Worm (Caenorhabditis elegans): ENCODE results near the gene BE10.4.

BE10.4 gene

DNA sequence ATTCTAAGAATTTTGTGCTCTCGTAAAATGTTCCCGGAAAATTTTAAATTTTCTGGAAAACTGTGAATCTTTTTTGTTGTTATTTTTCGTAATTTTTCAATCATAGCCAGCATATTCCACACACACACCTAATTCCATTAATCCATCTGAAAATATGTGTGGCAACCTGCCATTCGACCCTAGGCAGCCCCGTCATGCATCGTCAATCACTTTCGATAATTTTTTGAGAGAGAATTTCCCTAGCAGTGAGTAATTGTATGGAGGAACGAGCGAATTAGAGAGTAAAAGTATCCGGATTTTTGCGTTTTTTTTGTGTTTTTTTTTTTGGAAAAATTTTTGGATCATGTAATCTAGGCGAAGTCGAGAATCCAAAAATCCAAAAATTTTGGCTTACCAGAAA is at the start of gene BE10.4:
TSS of gene BE10.4 (plus strand) at position 301 of the 400 bp plus-strand sequence.
- no peak for TF ChIP-seq flt-1 (GFP tag; IDR thresholded peaks at IDR 0.05)
- TF ChIP-seq hmbx-1 (tag; optimal IDR thresholded peaks at IDR 0.05): no peak
- no peak for TF ChIP-seq scrt-1 (GFP tag; IDR thresholded peaks at IDR 0.05)
- no peak for TF ChIP-seq hmg-4 (GFP tag; optimal IDR thresholded peaks at IDR 0.05)
- no peak for TF ChIP-seq ets-7 (tag; optimal IDR thresholded peaks at IDR 0.05)
- no peak for TF ChIP-seq tbx-11 (GFP tag; IDR thresholded peaks at IDR 0.05)
- no peak for TF ChIP-seq ceh-36 (tag; optimal IDR thresholded peaks at IDR 0.05)
- no peak for TF ChIP-seq tbx-37 (GFP tag; conservative IDR thresholded peaks at IDR 0.05)
- TF ChIP-seq B0310.2 (tag; optimal IDR thresholded peaks at IDR 0.05): no peak
- TF ChIP-seq hnd-1 (tag; optimal IDR thresholded peaks at IDR 0.05): no peak
- TF ChIP-seq F13C5.2 (tag; optimal IDR thresholded peaks at IDR 0.05): no peak
- TF ChIP-seq aly-1 (tag; optimal IDR thresholded peaks at IDR 0.05): no peak
- TF ChIP-seq ceh-13 (GFP tag; optimal IDR thresholded peaks at IDR 0.05): no peak
- TF ChIP-seq ama-1 (optimal IDR thresholded peaks at IDR 0.05): no peak
- TF ChIP-seq sea-1 (GFP tag; conservative IDR thresholded peaks at IDR 0.05): no peak
- no peak for TF ChIP-seq pes-1 (GFP tag; IDR thresholded peaks at IDR 0.05)
- TF ChIP-seq tra-4 (tag; optimal IDR thresholded peaks at IDR 0.05): no peak

ce11 chrIII:12764241-12764640 is 49.1 kb upstream of the BE10.4 start, which contains the start of the genes irld-19 and irld-61:
Gene irld-19 (minus strand): TSS chrIII:12764341.
Gene irld-61 (plus strand): TSS chrIII:12764553.
- TF ChIP-seq F13C5.2 (tag; optimal IDR thresholded peaks at IDR 0.05) (no peak), sea-1 (GFP tag; conservative IDR thresholded peaks at IDR 0.05) (no peak), hmbx-1 (tag; optimal IDR thresholded peaks at IDR 0.05) (no peak), B0310.2 (tag; optimal IDR thresholded peaks at IDR 0.05) (no peak), scrt-1 (GFP tag; IDR thresholded peaks at IDR 0.05) (no peak), hmg-4 (GFP tag; optimal IDR thresholded peaks at IDR 0.05) (no peak), ceh-36 (tag; optimal IDR thresholded peaks at IDR 0.05) (no peak), tra-4 (tag; optimal IDR thresholded peaks at IDR 0.05) (no peak), flt-1 (GFP tag; IDR thresholded peaks at IDR 0.05) (no peak), ama-1 (optimal IDR thresholded peaks at IDR 0.05) (no peak), tbx-37 (GFP tag; conservative IDR thresholded peaks at IDR 0.05) (no peak), hnd-1 (tag; optimal IDR thresholded peaks at IDR 0.05) (no peak), aly-1 (tag; optimal IDR thresholded peaks at IDR 0.05) (no peak), ceh-13 (GFP tag; optimal IDR thresholded peaks at IDR 0.05) (no peak), ets-7 (tag; optimal IDR thresholded peaks at IDR 0.05) (no peak)

- TF ChIP-seq pes-1 (GFP tag; IDR thresholded peaks at IDR 0.05) (no peak), F13C5.2 (tag; optimal IDR thresholded peaks at IDR 0.05) (no peak), sea-1 (GFP tag; conservative IDR thresholded peaks at IDR 0.05) (no peak), tbx-37 (GFP tag; conservative IDR thresholded peaks at IDR 0.05) (no peak), B0310.2 (tag; optimal IDR thresholded peaks at IDR 0.05) (no peak), scrt-1 (GFP tag; IDR thresholded peaks at IDR 0.05) (no peak), hmg-4 (GFP tag; optimal IDR thresholded peaks at IDR 0.05) (no peak), ets-7 (tag; optimal IDR thresholded peaks at IDR 0.05) (no peak), aly-1 (tag; optimal IDR thresholded peaks at IDR 0.05) (no peak), ceh-36 (tag; optimal IDR thresholded peaks at IDR 0.05) (no peak), ceh-13 (GFP tag; optimal IDR thresholded peaks at IDR 0.05) (no peak), flt-1 (GFP tag; IDR thresholded peaks at IDR 0.05) (no peak)
Observed at ce11 chrIII:12773753-12774152, 39.5 kb upstream of the BE10.4 start.

DNA sequence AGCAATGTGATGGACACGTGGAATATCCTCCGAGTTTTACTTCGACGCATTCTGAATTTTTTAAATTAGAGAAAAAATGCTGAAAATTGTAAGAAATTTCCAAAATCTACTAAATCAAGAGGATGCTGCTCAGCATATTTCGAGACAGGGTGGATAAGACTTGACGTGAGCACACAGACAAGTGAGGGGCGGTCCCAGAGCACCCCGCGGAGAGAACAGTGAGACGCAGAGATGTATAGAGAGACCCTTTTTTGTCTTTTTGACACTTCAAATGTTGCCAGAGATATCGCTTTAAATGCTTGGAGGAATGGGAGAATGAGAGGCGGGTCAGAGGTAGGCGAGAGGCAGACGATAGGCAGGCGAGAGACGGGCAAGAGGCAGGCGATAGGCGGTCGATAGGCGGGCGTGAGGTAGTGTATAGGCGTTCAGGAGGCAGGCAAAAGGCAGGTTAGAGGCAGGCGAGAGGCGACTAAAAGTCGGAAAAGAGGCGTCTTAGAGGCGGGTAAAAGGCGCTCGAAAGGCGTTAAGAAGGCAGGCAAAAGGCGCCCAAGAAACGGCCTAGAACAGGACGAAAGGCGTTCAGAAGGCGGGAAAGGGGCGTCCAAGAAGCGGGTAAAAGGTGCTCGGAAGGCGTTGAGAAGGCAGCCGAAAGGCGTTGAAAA is 33.5 kb upstream of the BE10.4 start, which contains the start of gene gab-1:
TSS of gene gab-1 (minus strand) at position 51 of the 662 bp plus-strand sequence.
- TF ChIP-seq ceh-13 (GFP tag; optimal IDR thresholded peaks at IDR 0.05) (no peak), tra-4 (tag; optimal IDR thresholded peaks at IDR 0.05) (no peak), F13C5.2 (tag; optimal IDR thresholded peaks at IDR 0.05) (no peak)

ce11 chrIII:12783878-12784277 is 29.4 kb upstream of the BE10.4 start:
- no peak for TF ChIP-seq tra-4 (tag; optimal IDR thresholded peaks at IDR 0.05)

- TF ChIP-seq flt-1 (GFP tag; IDR thresholded peaks at IDR 0.05) (no peak), sea-1 (GFP tag; conservative IDR thresholded peaks at IDR 0.05) (no peak)
Observed at ce11 chrIII:12784854-12785253, 28.4 kb upstream of the BE10.4 start, which contains the start of gene lgc-37. Gene lgc-37 (plus strand): TSS chrIII:12785154.

DNA sequence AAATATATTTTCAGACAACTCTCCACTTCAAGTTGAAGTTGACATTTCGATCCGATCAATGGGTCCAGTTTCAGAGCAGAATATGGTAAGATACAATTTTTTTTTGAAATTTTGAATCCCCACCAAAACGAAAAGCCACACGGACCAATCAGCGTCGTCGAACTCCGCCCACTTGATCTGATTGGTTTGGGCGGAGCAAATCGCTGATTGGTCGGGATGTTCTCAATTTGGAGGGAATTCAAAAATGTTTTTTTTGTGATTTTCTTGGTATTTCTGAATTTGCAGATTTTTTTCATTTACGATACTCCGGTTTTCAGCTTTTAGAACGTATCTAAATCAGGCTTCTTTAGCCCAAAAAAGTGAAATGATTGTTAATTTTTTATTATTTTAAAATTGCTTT is 27.9 kb upstream of the BE10.4 start:
- TF ChIP-seq ceh-13 (GFP tag; optimal IDR thresholded peaks at IDR 0.05) (no peak), tbx-37 (GFP tag; conservative IDR thresholded peaks at IDR 0.05) (no peak), scrt-1 (GFP tag; IDR thresholded peaks at IDR 0.05) (no peak), hmg-4 (GFP tag; optimal IDR thresholded peaks at IDR 0.05) (no peak), ets-7 (tag; optimal IDR thresholded peaks at IDR 0.05) (no peak), hmbx-1 (tag; optimal IDR thresholded peaks at IDR 0.05) (no peak), ceh-36 (tag; optimal IDR thresholded peaks at IDR 0.05) (no peak), F13C5.2 (tag; optimal IDR thresholded peaks at IDR 0.05) (no peak), pes-1 (GFP tag; IDR thresholded peaks at IDR 0.05) (no peak)

ce11 chrIII:12788239-12788638 is 25.1 kb upstream of the BE10.4 start:
- TF ChIP-seq tbx-11 (GFP tag; IDR thresholded peaks at IDR 0.05) (no peak), ceh-13 (GFP tag; optimal IDR thresholded peaks at IDR 0.05) (no peak), flt-1 (GFP tag; IDR thresholded peaks at IDR 0.05) (no peak), aly-1 (tag; optimal IDR thresholded peaks at IDR 0.05) (no peak), hmg-4 (GFP tag; optimal IDR thresholded peaks at IDR 0.05) (no peak), ets-7 (tag; optimal IDR thresholded peaks at IDR 0.05) (no peak), sea-1 (GFP tag; conservative IDR thresholded peaks at IDR 0.05) (no peak), ceh-36 (tag; optimal IDR thresholded peaks at IDR 0.05) (no peak), F13C5.2 (tag; optimal IDR thresholded peaks at IDR 0.05) (no peak), B0310.2 (tag; optimal IDR thresholded peaks at IDR 0.05) (no peak)
